Fruit fly (Drosophila melanogaster) whole organism, embryonic: ENCODE data around the gene CG4455.

Experiments used
- B-H2 ChIP-seq: fragments of 200-800 bp; sonication (Bioruptor generic); optimal IDR thresholded peaks from 2 replicates; lab custom pipeline; 2018; ENCODE audit warnings: missing biosample characterization, mild to moderate bottlenecking, missing genetic modification characterization
- BEAF-32 ChIP-seq: fragments of 200-800 bp; sonication (Bioruptor generic); optimal IDR thresholded peaks from 3 replicates; lab custom pipeline; 2017; ENCODE audit warnings: missing biosample characterization, missing genetic modification characterization, mild to moderate bottlenecking, moderate library complexity, missing genetic modification reagents
- CG11247 ChIP-seq: fragments of 200-800 bp; sonication (Bioruptor generic); IDR thresholded peaks from 2 replicates; pipeline ENCODE4 v1.3.6; 2022; ENCODE audit warnings: missing biosample characterization, missing genetic modification characterization
- CG11695 ChIP-seq: fragments of 200-800 bp; sonication (Bioruptor generic); IDR thresholded peaks from 3 replicates; pipeline ENCODE4 v1.3.6; 2022; ENCODE audit warnings: missing biosample characterization, missing genetic modification characterization
- CG12236 ChIP-seq: fragments of 200-800 bp; sonication (Bioruptor generic); optimal IDR thresholded peaks from 2 replicates; lab custom pipeline; 2016; ENCODE audit warnings: missing biosample characterization, missing genetic modification characterization
- CG12299 ChIP-seq: fragments of 200-800 bp; sonication (Bioruptor generic); optimal IDR thresholded peaks from 2 replicates; lab custom pipeline; 2018; ENCODE audit warnings: missing biosample characterization, mild to moderate bottlenecking, missing genetic modification characterization
- CG1233 ChIP-seq: fragments of 200-800 bp; sonication (Bioruptor generic); optimal IDR thresholded peaks from 4 replicates; lab custom pipeline; 2018; ENCODE audit warnings: missing biosample characterization, mild to moderate bottlenecking, missing genetic modification characterization
- CG13424 ChIP-seq: fragments of 200-800 bp; sonication (Bioruptor generic); optimal IDR thresholded peaks from 2 replicates; lab custom pipeline; 2019; ENCODE audit warnings: missing biosample characterization, mild to moderate bottlenecking, missing genetic modification characterization, moderate library complexity
- CG14860 ChIP-seq: fragments of 200-800 bp; sonication (Bioruptor generic); IDR thresholded peaks from 3 replicates; pipeline ENCODE4 v1.3.6; 2022; ENCODE audit warnings: missing biosample characterization, missing genetic modification characterization; ENCODE audit not compliant: partially characterized antibody
- CG16815 ChIP-seq: fragments of 200-800 bp; sonication (Bioruptor generic); optimal IDR thresholded peaks from 3 replicates; lab custom pipeline; 2017; ENCODE audit warnings: missing biosample characterization, mild to moderate bottlenecking, missing genetic modification characterization
- CG17359 ChIP-seq: fragments of 200-800 bp; sonication (Bioruptor generic); optimal IDR thresholded peaks from 3 replicates; lab custom pipeline; 2018; ENCODE audit warnings: missing biosample characterization, mild to moderate bottlenecking, missing genetic modification characterization, moderate library complexity
- CG18011 ChIP-seq: fragments of 200-800 bp; sonication (Bioruptor generic); optimal IDR thresholded peaks from 2 replicates; lab custom pipeline; 2017; ENCODE audit warnings: missing biosample characterization, missing genetic modification characterization, mild to moderate bottlenecking, moderate library complexity, missing genotype
- CG34376 ChIP-seq: fragments of 200-800 bp; sonication (Bioruptor generic); optimal IDR thresholded peaks from 2 replicates; lab custom pipeline; 2018; ENCODE audit warnings: missing biosample characterization, mild to moderate bottlenecking, missing genetic modification characterization
- CG4360 ChIP-seq: fragments of 200-800 bp; sonication (Bioruptor generic); IDR thresholded peaks from 2 replicates; pipeline ENCODE4 v1.3.6; 2022; ENCODE audit warnings: missing biosample characterization, missing genetic modification characterization
- CG7963 ChIP-seq: fragments of 200-800 bp; sonication (Bioruptor generic); IDR thresholded peaks from 3 replicates; pipeline ENCODE4 v1.3.6; 2022; ENCODE audit warnings: missing biosample characterization, missing genetic modification characterization; ENCODE audit not compliant: partially characterized antibody
- CG8478 ChIP-seq: fragments of >200 bp; optimal IDR thresholded peaks from 2 replicates; lab custom pipeline; 2018
- CrebB ChIP-seq: fragments of 200-800 bp; sonication (Bioruptor generic); optimal IDR thresholded peaks from 3 replicates; lab custom pipeline; 2018; ENCODE audit warnings: missing biosample characterization, mild to moderate bottlenecking, missing genetic modification characterization
- D19B ChIP-seq: fragments of 200-800 bp; sonication (Bioruptor generic); optimal IDR thresholded peaks from 2 replicates; lab custom pipeline; 2017; ENCODE audit warnings: missing biosample characterization, mild to moderate bottlenecking, missing genetic modification characterization
- Dek ChIP-seq: fragments of 200-800 bp; sonication (Bioruptor generic); optimal IDR thresholded peaks from 3 replicates; lab custom pipeline; 2019; ENCODE audit warnings: missing biosample characterization, mild to moderate bottlenecking, missing genetic modification characterization, moderate library complexity
- Dip3 ChIP-seq: fragments of 200-800 bp; sonication (Bioruptor generic); optimal IDR thresholded peaks from 3 replicates; lab custom pipeline; 2016; ENCODE audit warnings: missing biosample characterization, missing genetic modification characterization
- Fer2 ChIP-seq: fragments of 200-800 bp; sonication (Bioruptor generic); optimal IDR thresholded peaks from 2 replicates; lab custom pipeline; 2018; ENCODE audit warnings: missing biosample characterization, mild to moderate bottlenecking, missing genetic modification characterization, moderate library complexity
- Meics ChIP-seq: fragments of 200-800 bp; sonication (Bioruptor generic); optimal IDR thresholded peaks from 2 replicates; lab custom pipeline; 2017; ENCODE audit warnings: missing biosample characterization, mild to moderate bottlenecking, missing genetic modification characterization
- NC2α ChIP-seq: fragments of 200-800 bp; sonication (Bioruptor generic); optimal IDR thresholded peaks from 2 replicates; lab custom pipeline; 2016; ENCODE audit warnings: missing biosample characterization, missing genetic modification characterization
- Nf-YB ChIP-seq: fragments of 200-800 bp; sonication (Bioruptor generic); optimal IDR thresholded peaks from 3 replicates; lab custom pipeline; 2019; ENCODE audit warnings: missing biosample characterization, mild to moderate bottlenecking, missing genetic modification characterization, moderate library complexity
- Side ChIP-seq: fragments of 200-800 bp; sonication (Bioruptor generic); optimal IDR thresholded peaks from 2 replicates; lab custom pipeline; 2016; ENCODE audit warnings: missing biosample characterization, missing genetic modification characterization
- Six4 ChIP-seq: fragments of 200-800 bp; sonication (Bioruptor generic); optimal IDR thresholded peaks from 2 replicates; lab custom pipeline; 2016; ENCODE audit warnings: missing biosample characterization, missing genetic modification characterization
- Trl ChIP-seq, 3 experiments: fragments of >200 bp in 2 of 3; fragments of 200-800 bp in 1 of 3; sonication (Bioruptor generic) in 1 of 3; optimal IDR thresholded peaks; 2 replicates in 1 of 3; 3 replicates in 2 of 3; lab custom pipeline; 2016 to 2017; ENCODE audit warnings: missing biosample characterization in 1 of 3, missing genetic modification characterization in 1 of 3
- Xrp1 ChIP-seq: fragments of 200-800 bp; sonication (Bioruptor generic); IDR thresholded peaks from 2 replicates; pipeline ENCODE4 v1.3.6; 2022; ENCODE audit warnings: missing biosample characterization, missing genetic modification characterization
- YL-1 ChIP-seq: fragments of 200-800 bp; sonication (Bioruptor generic); optimal IDR thresholded peaks from 3 replicates; lab custom pipeline; 2017; ENCODE audit warnings: missing biosample characterization, mild to moderate bottlenecking, missing genetic modification characterization
- ap ChIP-seq: fragments of 200-800 bp; sonication (Bioruptor generic); IDR thresholded peaks from 2 replicates; pipeline ENCODE4 v1.3.6; 2022; ENCODE audit warnings: missing biosample characterization, missing genetic modification characterization
- bcd ChIP-seq: fragments of 200-800 bp; sonication (Bioruptor generic); optimal IDR thresholded peaks from 2 replicates; lab custom pipeline; 2017; ENCODE audit warnings: missing biosample characterization, mild to moderate bottlenecking, missing genetic modification characterization
- caup ChIP-seq: fragments of 200-800 bp; sonication (Bioruptor generic); optimal IDR thresholded peaks from 3 replicates; lab custom pipeline; 2017; ENCODE audit warnings: missing biosample characterization, mild to moderate bottlenecking, missing genetic modification characterization, moderate library complexity; ENCODE audit not compliant: severe bottlenecking
- ci ChIP-seq: fragments of 200-800 bp; sonication (Bioruptor generic); IDR thresholded peaks from 3 replicates; pipeline ENCODE4 v1.3.6; 2022; ENCODE audit warnings: missing biosample characterization, missing genetic modification characterization
- danr ChIP-seq: fragments of 200-800 bp; sonication (Bioruptor generic); IDR thresholded peaks from 2 replicates; pipeline ENCODE4 v1.3.6; 2022; ENCODE audit warnings: missing biosample characterization, missing genetic modification characterization
- fd64A ChIP-seq: fragments of 200-800 bp; sonication (Bioruptor generic); optimal IDR thresholded peaks from 3 replicates; lab custom pipeline; 2018; ENCODE audit warnings: missing biosample characterization, mild to moderate bottlenecking, missing genetic modification characterization
- gro ChIP-seq: fragments of 200-800 bp; sonication (Bioruptor generic); optimal IDR thresholded peaks from 2 replicates; lab custom pipeline; 2016; ENCODE audit warnings: missing biosample characterization, missing genetic modification characterization
- hkb ChIP-seq, 2 experiments: fragments of 200-800 bp in 1 of 2; fragments of >200 bp in 1 of 2; sonication (Bioruptor generic) in 1 of 2; IDR thresholded peaks in 1 of 2; optimal IDR thresholded peaks in 1 of 2; 2 replicates each; pipeline versions ENCODE4 v1.3.6 to Lab custom; 2017 to 2022; ENCODE audit warnings: missing biosample characterization in 1 of 2, missing genetic modification characterization in 1 of 2
- kah ChIP-seq: fragments of 200-800 bp; sonication (Bioruptor generic); optimal IDR thresholded peaks from 2 replicates; lab custom pipeline; 2018; ENCODE audit warnings: missing biosample characterization, mild to moderate bottlenecking, missing genetic modification characterization
- kni ChIP-seq: fragments of 200-800 bp; sonication (Bioruptor generic); optimal IDR thresholded peaks from 3 replicates; lab custom pipeline; 2017; ENCODE audit warnings: mild to moderate bottlenecking, missing biosample characterization, missing genetic modification reagents, missing genetic modification characterization
- lab ChIP-seq: fragments of 200-800 bp; sonication (Bioruptor generic); optimal IDR thresholded peaks from 3 replicates; lab custom pipeline; 2017; ENCODE audit warnings: missing biosample characterization, missing genetic modification characterization, mild to moderate bottlenecking, moderate library complexity, missing genetic modification reagents
- repo ChIP-seq: fragments of 200-800 bp; sonication (Bioruptor generic); optimal IDR thresholded peaks from 2 replicates; lab custom pipeline; 2016; ENCODE audit warnings: missing biosample characterization, missing genetic modification characterization
- row ChIP-seq: fragments of 200-800 bp; sonication (Bioruptor generic); IDR thresholded peaks from 3 replicates; pipeline ENCODE4 v1.3.6; 2022; ENCODE audit warnings: missing biosample characterization, missing genetic modification characterization
- slp2 ChIP-seq: fragments of 200-800 bp; sonication (Bioruptor generic); optimal IDR thresholded peaks from 2 replicates; lab custom pipeline; 2016; ENCODE audit warnings: missing biosample characterization, missing genetic modification characterization
- so ChIP-seq: fragments of 200-800 bp; sonication (Bioruptor generic); IDR thresholded peaks from 3 replicates; pipeline ENCODE4 v1.3.6; 2022; ENCODE audit warnings: missing biosample characterization, missing genetic modification characterization
- ttk ChIP-seq: fragments of 200-800 bp; sonication (Bioruptor generic); IDR thresholded peaks from 2 replicates; pipeline ENCODE4 v2.1.2; 2022; ENCODE audit warnings: missing biosample characterization, missing genetic modification characterization
- vfl ChIP-seq: fragments of 200-800 bp; sonication (Bioruptor generic); optimal IDR thresholded peaks from 2 replicates; lab custom pipeline; 2016; ENCODE audit warnings: missing biosample characterization, missing genetic modification characterization
- yki ChIP-seq: fragments of >200 bp; optimal IDR thresholded peaks from 3 replicates; lab custom pipeline; 2018
- zfh1 ChIP-seq: fragments of 200-800 bp; sonication (Bioruptor generic); IDR thresholded peaks from 3 replicates; pipeline ENCODE4 v1.3.6; 2022; ENCODE audit warnings: missing biosample characterization, missing genetic modification characterization

Gene CG4455

dm6 chr2L:16317777-16318610, 34.7 kb upstream of the CG4455 start (continued):
- TF ChIP-seq hkb (optimal IDR thresholded peaks at IDR 0.05; lab: Kevin White, UChicago) (no peak), hkb (GFP tag; IDR thresholded peaks at IDR 0.05; lab: Robert Waterston, UW) (peak; percentile 57), ci (GFP tag; lab: Robert Waterston, UW) (peak; percentile 70; the same call in 2 of the 3 replicates), CG4360 (GFP tag; lab: Robert Waterston, UW) (peak; percentile 21; the same call in 1 of the 2 replicates), CG7963 (GFP tag; lab: Robert Waterston, UW) (no peak), vfl (GFP tag; lab: Kevin White, UChicago) (no peak), fd64A (GFP tag; lab: Kevin White, UChicago) (peak; percentile 39), Nf-YB (peak; percentile 20), YL-1 (peak; percentile 44), yki (lab: Kevin White, UChicago) (no peak), B-H2 (GFP tag; lab: Kevin White, UChicago) (peak; percentile 58), Dip3 (GFP tag; lab: Kevin White, UChicago) (peak; percentile 36), Xrp1 (GFP tag; lab: Robert Waterston, UW) (peak; percentile 35; the same call in 1 of the 2 replicates), CG11695 (peak; percentile 52; the same call in 2 of the 3 replicates), CG16815 (no peak), bcd (GFP tag; lab: Kevin White, UChicago) (peak; percentile 6), CG14860 (GFP tag; lab: Robert Waterston, UW) (no peak), ttk (no peak; the same call in 1 of the 2 replicates), kni (GFP tag; lab: Kevin White, UChicago) (peak; percentile 77), danr (peak; percentile 36; the same call in 1 of the 2 replicates), row (no peak), CG17359 (tag; lab: Kevin White, UChicago) (peak; percentile 52), NC2α (GFP tag; lab: Kevin White, UChicago) (peak; percentile 10), CrebB (tag; lab: Kevin White, UChicago) (peak; percentile 43), ap (peak; percentile 11; the same call in 1 of the 2 replicates), CG34376 (peak; percentile 17), BEAF-32 (no peak), Dek (tag; lab: Kevin White, UChicago) (peak; percentile 38), CG11247 (GFP tag; lab: Robert Waterston, UW) (peak; percentile 51), Side (peak; percentile 50), Trl (optimal IDR thresholded peaks at IDR 0.05; lab: Kevin White, UChicago) (no peak), Trl (GFP tag; optimal IDR thresholded peaks at IDR 0.05; lab: Kevin White, UChicago) (peak; percentile 64), Fer2 (tag; lab: Kevin White, UChicago) (peak; percentile 12), CG13424 (tag; lab: Kevin White, UChicago) (peak; percentile 26), Six4 (GFP tag; lab: Kevin White, UChicago) (peak; percentile 18), repo (GFP tag; lab: Kevin White, UChicago) (peak; percentile 16), D19B (GFP tag; lab: Kevin White, UChicago) (no peak), Meics (GFP tag; lab: Kevin White, UChicago) (peak; percentile 55), CG12236 (GFP tag; lab: Kevin White, UChicago) (peak; percentile 3), CG1233 (GFP tag; lab: Kevin White, UChicago) (peak; percentile 15), zfh1 (GFP tag; lab: Robert Waterston, UW) (0 out of 3 replicates have a peak, but pooled peaks have one; percentile 11), slp2 (GFP tag; lab: Kevin White, UChicago) (peak; percentile 24), kah (GFP tag; lab: Kevin White, UChicago) (peak; percentile 2), so (GFP tag; lab: Robert Waterston, UW) (peak; percentile 54; the same call in 2 of the 3 replicates), caup (GFP tag; lab: Kevin White, UChicago) (peak; percentile 84), CG18011 (peak; percentile 43), CG12299 (peak; percentile 67), lab (GFP tag; lab: Kevin White, UChicago) (peak; percentile 73), CG8478 (lab: Kevin White, UChicago) (no peak), gro (peak; percentile 39)
